Fruit fly (Drosophila melanogaster) whole organism, prepupa: ENCODE measurements around the gene CG6048.
"Not testable (repeated sequence)": the region's sequence is repeated elsewhere in the genome, so short reads cannot be mapped to it uniquely, and the experiment has no call there.

Experiments
- Blimp-1 ChIP-seq: fragments of 200-800 bp; sonication (Bioruptor generic); optimal IDR thresholded peaks from 3 replicates; lab custom pipeline; 2017; ENCODE audit warnings: missing biosample characterization, missing genetic modification characterization, mild to moderate bottlenecking, moderate library complexity, missing genetic modification reagents
- CG10669 ChIP-seq: fragments of 200-800 bp; sonication (Bioruptor generic); optimal IDR thresholded peaks from 3 replicates; lab custom pipeline; 2018; ENCODE audit warnings: missing biosample characterization, mild to moderate bottlenecking, missing genetic modification characterization, moderate library complexity
- CG11294 ChIP-seq: fragments of 200-800 bp; sonication (Bioruptor generic); IDR thresholded peaks from 2 replicates; pipeline ENCODE4 v1.3.6; 2022; ENCODE audit warnings: missing biosample characterization, missing genetic modification characterization
- CG11902 ChIP-seq: fragments of 200-800 bp; sonication (Bioruptor generic); optimal IDR thresholded peaks from 3 replicates; lab custom pipeline; 2016; ENCODE audit warnings: missing biosample characterization, missing genetic modification characterization
- CG1621 ChIP-seq: fragments of 200-800 bp; sonication (Bioruptor generic); optimal IDR thresholded peaks from 3 replicates; lab custom pipeline; 2018; ENCODE audit warnings: missing biosample characterization, mild to moderate bottlenecking, missing genetic modification characterization
- CG16779 ChIP-seq: fragments of 200-800 bp; sonication (Bioruptor generic); optimal IDR thresholded peaks from 3 replicates; lab custom pipeline; 2017; ENCODE audit warnings: missing biosample characterization, mild to moderate bottlenecking, missing genetic modification characterization
- CG3032 ChIP-seq: fragments of 200-800 bp; optimal IDR thresholded peaks from 2 replicates; lab custom pipeline; 2019; ENCODE audit warnings: missing biosample characterization, mild to moderate bottlenecking, missing genetic modification characterization, moderate library complexity
- CG31627 ChIP-seq: fragments of 200-800 bp; sonication (Bioruptor generic); optimal IDR thresholded peaks from 3 replicates; lab custom pipeline; 2016; ENCODE audit warnings: missing biosample characterization, missing genetic modification characterization
- CG32006 ChIP-seq: fragments of 200-800 bp; sonication (Bioruptor generic); optimal IDR thresholded peaks from 3 replicates; lab custom pipeline; 2017; ENCODE audit warnings: missing biosample characterization, mild to moderate bottlenecking, missing genetic modification characterization
- CG34406 ChIP-seq: fragments of 200-800 bp; sonication (Bioruptor generic); optimal IDR thresholded peaks from 3 replicates; lab custom pipeline; 2016; ENCODE audit warnings: missing biosample characterization, missing genetic modification characterization
- CG3919 ChIP-seq: fragments of 200-800 bp; sonication (Bioruptor generic); optimal IDR thresholded peaks from 3 replicates; lab custom pipeline; 2016; ENCODE audit warnings: missing biosample characterization, missing genetic modification characterization
- CG6163 ChIP-seq: fragments of 200-800 bp; sonication (Bioruptor generic); IDR thresholded peaks from 3 replicates; pipeline ENCODE4 v1.3.6; 2022; ENCODE audit warnings: missing biosample characterization, missing genetic modification characterization
- CG6792 ChIP-seq: fragments of 200-800 bp; sonication (Bioruptor generic); optimal IDR thresholded peaks from 3 replicates; lab custom pipeline; 2016; ENCODE audit warnings: missing biosample characterization, missing genetic modification characterization
- CG6808 ChIP-seq: fragments of 200-800 bp; sonication (Bioruptor generic); optimal IDR thresholded peaks from 3 replicates; lab custom pipeline; 2017; ENCODE audit warnings: missing biosample characterization, missing genetic modification characterization, mild to moderate bottlenecking, moderate library complexity, missing genetic modification reagents
- CG6854 ChIP-seq: fragments of 200-800 bp; sonication (Bioruptor generic); optimal IDR thresholded peaks from 2 replicates; lab custom pipeline; 2017; ENCODE audit warnings: missing biosample characterization, mild to moderate bottlenecking, missing genetic modification characterization
- CG7368 ChIP-seq: fragments of 200-800 bp; sonication (Bioruptor generic); optimal IDR thresholded peaks from 3 replicates; lab custom pipeline; 2016; ENCODE audit warnings: missing biosample characterization, missing genetic modification characterization
- CG8119 ChIP-seq: fragments of 200-800 bp; sonication (Bioruptor generic); IDR thresholded peaks from 3 replicates; pipeline ENCODE4 v1.3.6; 2022; ENCODE audit warnings: missing biosample characterization, missing genetic modification characterization
- CG8319 ChIP-seq: fragments of 200-800 bp; sonication (Bioruptor generic); optimal IDR thresholded peaks from 3 replicates; lab custom pipeline; 2016; ENCODE audit warnings: missing biosample characterization, missing genetic modification characterization
- CG8632 ChIP-seq: fragments of 200-800 bp; sonication (Bioruptor generic); optimal IDR thresholded peaks from 3 replicates; lab custom pipeline; 2016; ENCODE audit warnings: missing biosample characterization, missing genetic modification characterization
- CG9139 ChIP-seq: fragments of 200-800 bp; sonication (Bioruptor generic); optimal IDR thresholded peaks from 3 replicates; lab custom pipeline; 2017; ENCODE audit warnings: missing biosample characterization, mild to moderate bottlenecking, missing genetic modification characterization
- Eip75B ChIP-seq: fragments of 200-800 bp; sonication (Bioruptor generic); optimal IDR thresholded peaks from 3 replicates; lab custom pipeline; 2016; ENCODE audit warnings: missing biosample characterization, missing genetic modification characterization
- Eip78C ChIP-seq: fragments of 200-800 bp; sonication (Bioruptor generic); peaks from one replicate; lab custom pipeline; 2016; ENCODE audit warnings: missing biosample characterization, missing genetic modification characterization
- Gug ChIP-seq: fragments of 200-800 bp; sonication (Bioruptor generic); IDR thresholded peaks from 2 replicates; pipeline ENCODE4 v1.3.6; 2022; ENCODE audit warnings: missing biosample characterization, missing genetic modification characterization
- Hr39 ChIP-seq: fragments of 200-800 bp; sonication (Bioruptor generic); optimal IDR thresholded peaks from 2 replicates; lab custom pipeline; 2016; ENCODE audit warnings: missing biosample characterization, missing genetic modification characterization
- Hr4 ChIP-seq: fragments of 200-800 bp; sonication (Bioruptor generic); optimal IDR thresholded peaks from 3 replicates; lab custom pipeline; 2016; ENCODE audit warnings: missing biosample characterization, missing genetic modification characterization
- Met ChIP-seq: fragments of 200-800 bp; sonication (Bioruptor generic); optimal IDR thresholded peaks from 3 replicates; lab custom pipeline; 2016; ENCODE audit warnings: missing biosample characterization, missing genetic modification characterization
- OdsH ChIP-seq: fragments of 200-800 bp; sonication (Bioruptor generic); optimal IDR thresholded peaks from 3 replicates; lab custom pipeline; 2016; ENCODE audit warnings: missing biosample characterization, missing genetic modification characterization
- Smox ChIP-seq: fragments of 200-800 bp; sonication (Bioruptor generic); optimal IDR thresholded peaks from 3 replicates; lab custom pipeline; 2016; ENCODE audit warnings: missing biosample characterization, missing genetic modification characterization
- Sox102F ChIP-seq: fragments of 200-800 bp; sonication (Bioruptor generic); optimal IDR thresholded peaks from 2 replicates; lab custom pipeline; 2016; ENCODE audit warnings: missing biosample characterization, mild to moderate bottlenecking, missing genetic modification characterization
- Sox14 ChIP-seq: fragments of 200-800 bp; sonication (Bioruptor generic); optimal IDR thresholded peaks from 3 replicates; lab custom pipeline; 2016; ENCODE audit warnings: missing biosample characterization, missing genetic modification characterization
- Sox15 ChIP-seq: fragments of 200-800 bp; sonication (Bioruptor generic); optimal IDR thresholded peaks from 3 replicates; lab custom pipeline; 2016; ENCODE audit warnings: missing biosample characterization, missing genetic modification characterization
- cyc ChIP-seq: fragments of 200-800 bp; sonication (Bioruptor generic); optimal IDR thresholded peaks from 3 replicates; lab custom pipeline; 2016; ENCODE audit warnings: missing biosample characterization, missing genetic modification characterization
- lz ChIP-seq: fragments of 200-800 bp; sonication (Bioruptor generic); optimal IDR thresholded peaks from 3 replicates; lab custom pipeline; 2016; ENCODE audit warnings: missing biosample characterization, missing genetic modification characterization
- net ChIP-seq: fragments of 200-800 bp; sonication (Bioruptor generic); optimal IDR thresholded peaks from 3 replicates; lab custom pipeline; 2016; ENCODE audit warnings: missing biosample characterization, missing genetic modification characterization
- pdm3 ChIP-seq: fragments of 200-800 bp; sonication (Bioruptor generic); optimal IDR thresholded peaks from 3 replicates; lab custom pipeline; 2016; ENCODE audit warnings: missing biosample characterization, missing genetic modification characterization
- ss ChIP-seq, 2 experiments: fragments of 200-800 bp; sonication (Bioruptor generic); optimal IDR thresholded peaks; 2 replicates in 1 of 2; 3 replicates in 1 of 2; lab custom pipeline; 2017 to 2018; ENCODE audit warnings: mild to moderate bottlenecking in 2 of 2, missing biosample characterization in 2 of 2, missing genetic modification characterization in 2 of 2, moderate library complexity in 1 of 2
- topi ChIP-seq: fragments of 200-800 bp; sonication (Bioruptor generic); optimal IDR thresholded peaks from 3 replicates; lab custom pipeline; 2016; ENCODE audit warnings: missing biosample characterization, missing genetic modification characterization
- vri ChIP-seq: fragments of 200-800 bp; sonication (Bioruptor generic); optimal IDR thresholded peaks from 3 replicates; lab custom pipeline; 2016; ENCODE audit warnings: missing biosample characterization, mild to moderate bottlenecking, missing genetic modification characterization

Gene CG6048

dm6 chrX:5935072-5935738 is 17.2 kb upstream of the CG6048 start (continued):
- peak; percentile 41 for TF ChIP-seq Eip75B (GFP tag; lab: Kevin White, UChicago)
- peak; percentile 42 for TF ChIP-seq CG6792 (GFP tag; lab: Kevin White, UChicago)
- TF ChIP-seq Sox102F = no peak
- TF ChIP-seq CG32006 (GFP tag; lab: Kevin White, UChicago) = peak; percentile 84
- peak; percentile 70 for TF ChIP-seq CG6854 (GFP tag; lab: Kevin White, UChicago)
- TF ChIP-seq vri = no peak
- peak; percentile 46 for TF ChIP-seq OdsH (GFP tag; lab: Kevin White, UChicago)
- peak; percentile 53 for TF ChIP-seq CG34406 (GFP tag; lab: Kevin White, UChicago)
- no peak for TF ChIP-seq Hr39
- TF ChIP-seq CG10669 (GFP tag; lab: Kevin White, UChicago) = peak; percentile 77
- TF ChIP-seq Met (GFP tag; lab: Kevin White, UChicago) = peak; percentile 28
- no peak for TF ChIP-seq Sox15 (GFP tag; lab: Kevin White, UChicago)
- peak; percentile 72 for TF ChIP-seq net
- TF ChIP-seq Sox14 (GFP tag; lab: Kevin White, UChicago) = peak; percentile 35
- TF ChIP-seq ss (GFP tag; optimal IDR thresholded peaks at IDR 0.05; lab: Kevin White, UChicago) = peak; percentile 89 to 96
- no peak for TF ChIP-seq CG11902
- peak; percentile 78 for TF ChIP-seq CG1621 (tag; lab: Kevin White, UChicago)
- peak; percentile 30 for TF ChIP-seq Blimp-1 (GFP tag; lab: Kevin White, UChicago)
- TF ChIP-seq CG6808 (GFP tag; lab: Kevin White, UChicago) = peak; percentile 89
- TF ChIP-seq CG3032 = peak; percentile 85
- TF ChIP-seq CG9139 = peak; percentile 89

DNA sequence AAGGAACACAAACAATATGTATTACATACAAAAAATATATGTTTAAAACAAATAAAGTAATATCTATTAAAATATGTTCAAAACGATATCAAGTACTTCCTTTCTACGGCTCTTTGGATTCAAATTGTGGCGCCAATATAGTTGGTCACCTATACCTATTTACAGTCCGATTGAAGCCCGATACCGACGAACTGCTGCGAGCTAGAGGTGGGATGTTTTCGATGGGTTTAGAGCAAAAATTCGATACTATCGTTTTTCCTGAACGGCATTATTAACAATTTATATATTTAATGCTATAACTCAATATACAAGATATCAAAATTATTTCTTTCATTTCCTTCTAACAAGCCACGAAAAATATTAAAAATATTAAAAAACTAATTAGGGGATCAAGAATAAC is 10.5 kb upstream of the CG6048 start:
- TF ChIP-seq Smox (GFP tag; lab: Kevin White, UChicago) (no peak), Eip78C (GFP tag; lab: Kevin White, UChicago) (peak; percentile 10), CG1621 (tag; lab: Kevin White, UChicago) (peak; percentile 22)

DNA sequence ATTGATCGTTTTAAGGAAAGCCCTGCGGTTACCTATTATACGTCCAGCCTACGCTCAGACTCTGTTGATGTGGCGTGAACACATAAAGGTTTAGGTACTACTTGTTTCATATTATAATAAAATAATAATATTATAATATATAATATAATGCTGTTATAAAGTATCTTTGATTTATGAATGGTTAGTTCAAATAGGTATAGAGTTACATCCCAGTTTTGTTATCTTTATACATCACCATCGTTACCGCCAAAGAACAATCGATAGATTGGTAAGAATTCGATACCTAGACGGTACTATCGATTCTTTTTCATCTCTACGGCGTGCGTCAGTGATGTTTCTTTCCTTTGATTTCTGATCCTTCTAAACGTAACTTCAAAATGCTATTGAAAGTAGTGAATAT is 10.1 kb upstream of the CG6048 start, which contains the start of gene CG12728:
TSS of gene CG12728 (plus strand) at position 301 of the 400 bp plus-strand sequence.
- TF ChIP-seq CG8632 (GFP tag; lab: Kevin White, UChicago); CG11902; CG3919 (GFP tag; lab: Kevin White, UChicago): not testable (repeated sequence)

DNA sequence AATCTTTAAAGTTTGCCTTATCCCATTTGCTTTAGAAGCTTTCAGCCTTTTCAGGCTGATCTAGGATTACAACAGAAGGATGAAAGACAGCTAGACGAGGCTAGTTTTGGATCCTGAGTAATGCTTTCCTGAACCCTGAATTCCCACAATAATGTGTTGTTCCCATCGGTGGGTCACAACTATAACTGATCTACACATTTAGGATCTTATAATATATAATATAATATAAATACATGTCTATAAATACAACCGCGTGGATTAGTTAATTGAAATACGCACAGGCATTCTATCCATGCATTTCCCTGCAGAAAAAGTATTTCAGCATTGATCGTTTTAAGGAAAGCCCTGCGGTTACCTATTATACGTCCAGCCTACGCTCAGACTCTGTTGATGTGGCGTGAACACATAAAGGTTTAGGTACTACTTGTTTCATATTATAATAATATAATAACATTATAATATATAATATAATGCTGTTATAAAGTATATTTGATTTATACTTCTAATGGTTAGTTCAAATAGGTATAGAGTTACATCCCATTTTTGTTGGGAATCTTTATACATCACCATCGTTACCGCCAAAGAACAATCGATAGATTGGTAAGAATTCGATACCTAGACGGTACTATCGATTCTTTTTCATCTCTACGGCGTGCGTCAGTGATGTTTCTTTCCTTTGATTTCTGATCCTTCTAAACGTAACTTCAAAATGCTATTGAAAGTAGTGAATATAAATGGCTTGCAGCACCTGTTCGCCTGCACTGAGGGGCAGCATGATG is 7.1 kb upstream of the CG6048 start, which contains the start of gene CG32756:
TSS of gene CG32756 (plus strand) at position 631 of the 779 bp plus-strand sequence.
- not testable (repeated sequence) for TF ChIP-seq Hr4 (GFP tag; lab: Kevin White, UChicago); cyc; CG34406 (GFP tag; lab: Kevin White, UChicago)

- TF ChIP-seq cyc (no peak), CG6163 (GFP tag; lab: Robert Waterston, UW) (no peak), vri (no peak), CG6792 (GFP tag; lab: Kevin White, UChicago) (no peak), Gug (GFP tag; lab: Robert Waterston, UW) (no peak), CG8319 (GFP tag; lab: Kevin White, UChicago) (no peak), CG8119 (no peak), lz (GFP tag; lab: Kevin White, UChicago) (no peak), CG31627 (GFP tag; lab: Kevin White, UChicago) (no peak), CG11294 (GFP tag; lab: Robert Waterston, UW) (no peak), Eip78C (GFP tag; lab: Kevin White, UChicago) (no peak), topi (GFP tag; lab: Kevin White, UChicago) (no peak), OdsH (GFP tag; lab: Kevin White, UChicago) (no peak), Sox14 (GFP tag; lab: Kevin White, UChicago) (no peak), CG1621 (tag; lab: Kevin White, UChicago) (no peak), pdm3 (GFP tag; lab: Kevin White, UChicago) (no peak), CG16779 (tag; lab: Kevin White, UChicago) (no peak), CG7368 (GFP tag; lab: Kevin White, UChicago) (no peak)
These were observed 4.4 kb upstream of the CG6048 start, which contains the start of gene CG6041 for dm6 chrX:5947870-5948498. CG6041 (plus strand) TSS chrX:5948160.
